Worm (Caenorhabditis elegans) whole organism, mixed stage, embryonic: Measurements from ENCODE around the gene nduc-2.

ENCODE experiments used
- M03D4.4 ChIP-seq: sonication (generic microtip); optimal IDR thresholded peaks from 2 replicates; lab custom pipeline; 2017; ENCODE audit warnings: mild to moderate bottlenecking, missing genetic modification characterization, missing compliant biosample characterization
- drap-1 ChIP-seq: fragments of 200-800 bp; sonication (Bioruptor generic); optimal IDR thresholded peaks from 3 replicates; lab custom pipeline; 2018; ENCODE audit warnings: mild to moderate bottlenecking, missing genetic modification characterization, missing compliant biosample characterization
- nhr-237 ChIP-seq: fragments of 150-350 bp; optimal IDR thresholded peaks from 2 replicates; lab custom pipeline; 2014; ENCODE audit warnings: missing biosample characterization, missing genetic modification characterization
- pha-4 ChIP-seq: fragments of 150-350 bp; optimal IDR thresholded peaks from 2 replicates; lab custom pipeline; 2018; ENCODE audit warnings: missing biosample characterization, missing genetic modification reagents, missing genetic modification characterization

- TF ChIP-seq nhr-237 (tag; lab: Kevin White, UChicago) (no peak), drap-1 (GFP tag; lab: Kevin White, UChicago) (no peak), M03D4.4 (no peak), pha-4 (no peak)
These were observed 32.3 kb downstream of the nduc-2 start, which contains the start of gene pipp-4P for ce11 chrIII:2818980-2819379.
